Fruit fly (Drosophila melanogaster): ENCODE measurements around the gene Rcd4.

Gene Rcd4

dm6 chr2L:8364006-8364956, 18.4 kb upstream of the Rcd4 start, which contains the start of the genes RpS13 and CSN8:
TSS of gene RpS13 (minus strand) at chr2L:8364662.
TSS of gene CSN8 (plus strand) at chr2L:8364855.
- TF ChIP-seq Ravus (GFP tag; IDR thresholded peaks at IDR 0.05) (no peak), CG13624 (GFP tag; optimal IDR thresholded peaks at IDR 0.05) (no peak), Scr (GFP tag; IDR thresholded peaks at IDR 0.05; ENCODE audit: partially characterized antibody) (peak; percentile 98), bsh (GFP tag; optimal IDR thresholded peaks at IDR 0.05) (peak in 1 of 2 experiments; percentile 7), Rx (GFP tag; IDR thresholded peaks at IDR 0.05) (no peak), schlank (tag; optimal IDR thresholded peaks at IDR 0.05) (no peak), cato (GFP tag; optimal IDR thresholded peaks at IDR 0.05; ENCODE audit: borderline replicate concordance) (no peak), crc (GFP tag; optimal IDR thresholded peaks at IDR 0.05) (no peak), Dll (GFP tag; IDR thresholded peaks at IDR 0.05; ENCODE audit: partially characterized antibody) (peak; percentile 97), z (GFP tag; IDR thresholded peaks at IDR 0.05) (no peak), ham (GFP tag; IDR thresholded peaks at IDR 0.05) (no peak), ERR (GFP tag; optimal IDR thresholded peaks at IDR 0.05) (no peak), pho (GFP tag; optimal IDR thresholded peaks at IDR 0.05) (peak; percentile 29), gsb-n (tag; optimal IDR thresholded peaks at IDR 0.05) (no peak), Oaz (GFP tag; IDR thresholded peaks at IDR 0.05) (no peak), br (optimal IDR thresholded peaks at IDR 0.05) (no peak), CG12942 (GFP tag; optimal IDR thresholded peaks at IDR 0.05) (no peak), Chrac-16 (GFP tag; optimal IDR thresholded peaks at IDR 0.05) (no peak), Taf1 (GFP tag; IDR thresholded peaks at IDR 0.05) (no peak), CG1832 (GFP tag; optimal IDR thresholded peaks at IDR 0.05) (no peak), fd96Cb (tag; optimal IDR thresholded peaks at IDR 0.05) (no peak), CG11695 (GFP tag; IDR thresholded peaks at IDR 0.05) (no peak), CG4730 (GFP tag; IDR thresholded peaks at IDR 0.05) (no peak), sug (tag; optimal IDR thresholded peaks at IDR 0.05) (peak; percentile 55), dmrt99B (tag; optimal IDR thresholded peaks at IDR 0.05) (no peak), CoRest (tag; optimal IDR thresholded peaks at IDR 0.05) (peak; percentile 17), Dp (GFP tag; optimal IDR thresholded peaks at IDR 0.05) (peak; percentile 34), klu (GFP tag; IDR thresholded peaks at IDR 0.05) (no peak), B-H1 (GFP tag; IDR thresholded peaks at IDR 0.05) (no peak), Fer1 (GFP tag; optimal IDR thresholded peaks at IDR 0.05) (peak; percentile 52), NfI (GFP tag; optimal IDR thresholded peaks at IDR 0.05) (no peak), Sin3A (optimal IDR thresholded peaks at IDR 0.05) (peak; percentile 93), CG31441 (GFP tag; IDR thresholded peaks at IDR 0.05) (peak; percentile 54; the same call in 1 of the 2 replicates), Nf-YC (tag; optimal IDR thresholded peaks at IDR 0.05) (peak; percentile 60), NK7.1 (GFP tag; optimal IDR thresholded peaks at IDR 0.05) (no peak), zen2 (GFP tag; IDR thresholded peaks at IDR 0.05; ENCODE audit: partially characterized antibody) (peak; percentile 87; the same call in 2 of the 3 replicates), CG12104 (GFP tag; optimal IDR thresholded peaks at IDR 0.05) (no peak), Dip2 (GFP tag; IDR thresholded peaks at IDR 0.05) (no peak), E2f1 (GFP tag; IDR thresholded peaks at IDR 0.05) (no peak), Med (GFP tag) (peak; percentile 61), luna (GFP tag; optimal IDR thresholded peaks at IDR 0.05) (no peak), Dad (GFP tag; optimal IDR thresholded peaks at IDR 0.05) (no peak), CG2120 (GFP tag; optimal IDR thresholded peaks at IDR 0.05) (no peak), Meics (GFP tag; optimal IDR thresholded peaks at IDR 0.05) (peak; percentile 31), CG3163 (GFP tag; optimal IDR thresholded peaks at IDR 0.05) (no peak), Lhr (GFP tag; optimal IDR thresholded peaks at IDR 0.05) (peak; percentile 57), lmd (GFP tag; IDR thresholded peaks at IDR 0.05) (no peak), CG2875 (GFP tag; optimal IDR thresholded peaks at IDR 0.05) (no peak), hkb (optimal IDR thresholded peaks at IDR 0.05) (no peak), hkb (GFP tag; IDR thresholded peaks at IDR 0.05) (0 out of 2 replicates have a peak, but pooled peaks have one; percentile 12), CG4404 (GFP tag; IDR thresholded peaks at IDR 0.05) (no peak)

All from whole organism, embryonic.